Worm (Caenorhabditis elegans) whole organism, late embryonic: Measurements from ENCODE around the gene popl-5.

Experiments
- C08G9.2 ChIP-seq: sonication (generic microtip); optimal IDR thresholded peaks from 2 replicates; lab custom pipeline; 2016; ENCODE audit warnings: mild to moderate bottlenecking, missing genetic modification characterization, moderate library complexity, missing compliant biosample characterization
- C38D4.7 ChIP-seq: fragments of 200-800 bp; sonication (Bioruptor generic); optimal IDR thresholded peaks from 2 replicates; lab custom pipeline; 2018; ENCODE audit warnings: mild to moderate bottlenecking, missing genetic modification characterization, moderate library complexity, missing compliant biosample characterization
- F13H6.1 ChIP-seq: sonication (generic microtip); optimal IDR thresholded peaks from 2 replicates; lab custom pipeline; 2016; ENCODE audit warnings: missing genetic modification characterization, missing compliant biosample characterization
- K09A11.1 ChIP-seq: sonication (generic microtip); optimal IDR thresholded peaks from 2 replicates; lab custom pipeline; 2017; ENCODE audit warnings: antibody characterized with exemption, mild to moderate bottlenecking, missing genetic modification characterization, missing compliant biosample characterization; ENCODE audit not compliant: insufficient read depth
- T23F11.4 ChIP-seq: fragments of 200-800 bp; sonication (Bioruptor generic); optimal IDR thresholded peaks from 2 replicates; lab custom pipeline; 2018; ENCODE audit warnings: mild to moderate bottlenecking, missing genetic modification characterization, missing compliant biosample characterization
- Y22D7AL.16 ChIP-seq: sonication (generic microtip); optimal IDR thresholded peaks from 2 replicates; lab custom pipeline; 2016; ENCODE audit warnings: missing genetic modification characterization, missing compliant biosample characterization
- ceh-2 ChIP-seq: sonication (generic microtip); optimal IDR thresholded peaks from 2 replicates; lab custom pipeline; 2016; ENCODE audit warnings: missing genotype, missing genetic modification characterization, missing compliant biosample characterization
- ceh-22 ChIP-seq: sonication (generic microtip); optimal IDR thresholded peaks from 2 replicates; lab custom pipeline; 2017; ENCODE audit warnings: missing biosample characterization, missing genetic modification characterization
- ceh-24 ChIP-seq: sonication (generic microtip); optimal IDR thresholded peaks from 2 replicates; lab custom pipeline; 2016; ENCODE audit warnings: mild to moderate bottlenecking, missing genetic modification characterization, missing compliant biosample characterization
- ceh-30 ChIP-seq: fragments of 150-350 bp; optimal IDR thresholded peaks from 2 replicates; lab custom pipeline; 2014; ENCODE audit warnings: missing biosample characterization, missing genetic modification characterization
- ceh-34 ChIP-seq: sonication (generic microtip); optimal IDR thresholded peaks from 2 replicates; lab custom pipeline; 2016; ENCODE audit warnings: mild to moderate bottlenecking, missing genetic modification characterization, missing compliant biosample characterization
- ceh-45 ChIP-seq: fragments of 200-800 bp; sonication (Bioruptor generic); IDR thresholded peaks from 2 replicates; pipeline ENCODE4 v1.3.6; 2022; ENCODE audit warnings: missing genetic modification reagents, missing genetic modification characterization, missing compliant biosample characterization
- ceh-48 ChIP-seq: sonication (generic microtip); optimal IDR thresholded peaks from 2 replicates; lab custom pipeline; 2016; ENCODE audit warnings: missing genetic modification characterization, inconsistent platforms, missing compliant biosample characterization
- dve-1 ChIP-seq: sonication (generic microtip); optimal IDR thresholded peaks from 2 replicates; lab custom pipeline; 2017; ENCODE audit warnings: antibody characterized with exemption, mild to moderate bottlenecking, missing genetic modification characterization, missing compliant biosample characterization
- elt-2 ChIP-seq: sonication (generic microtip); optimal IDR thresholded peaks from 2 replicates; lab custom pipeline; 2016; ENCODE audit warnings: missing genetic modification reagents, missing genetic modification characterization, missing compliant biosample characterization
- elt-4 ChIP-seq: sonication (generic microtip); optimal IDR thresholded peaks from 2 replicates; lab custom pipeline; 2016; ENCODE audit warnings: missing genetic modification characterization, missing compliant biosample characterization
- ets-4 ChIP-seq: sonication (generic microtip); optimal IDR thresholded peaks from 2 replicates; lab custom pipeline; 2016; ENCODE audit warnings: missing genetic modification characterization, missing compliant biosample characterization
- fax-1 ChIP-seq: sonication (generic microtip); optimal IDR thresholded peaks from 2 replicates; lab custom pipeline; 2016; ENCODE audit warnings: missing genotype, missing genetic modification characterization, missing compliant biosample characterization
- gmeb-2 ChIP-seq: sonication (generic microtip); optimal IDR thresholded peaks from 2 replicates; lab custom pipeline; 2016; ENCODE audit warnings: missing genetic modification characterization, inconsistent platforms, missing compliant biosample characterization
- hlh-13 ChIP-seq: fragments of 200-800 bp; sonication (Bioruptor generic); optimal IDR thresholded peaks from 2 replicates; lab custom pipeline; 2018; ENCODE audit warnings: mild to moderate bottlenecking, missing genetic modification characterization, missing compliant biosample characterization
- hlh-8 ChIP-seq: sonication (generic microtip); optimal IDR thresholded peaks from 2 replicates; lab custom pipeline; 2016; ENCODE audit warnings: missing genotype, missing genetic modification characterization, missing compliant biosample characterization
- lin-11 ChIP-seq: fragments of 200-800 bp; sonication (Bioruptor generic); optimal IDR thresholded peaks from 2 replicates; lab custom pipeline; 2018; ENCODE audit warnings: mild to moderate bottlenecking, missing genetic modification characterization, missing compliant biosample characterization
- madf-2 ChIP-seq: sonication (generic microtip); optimal IDR thresholded peaks from 2 replicates; lab custom pipeline; 2017; ENCODE audit warnings: missing genetic modification characterization, missing compliant biosample characterization
- mec-3 ChIP-seq: sonication (generic microtip); optimal IDR thresholded peaks from 2 replicates; lab custom pipeline; 2016; ENCODE audit warnings: borderline replicate concordance, missing genetic modification characterization, missing compliant biosample characterization
- nhr-232 ChIP-seq: sonication (generic microtip); optimal IDR thresholded peaks from 2 replicates; lab custom pipeline; 2016; ENCODE audit warnings: missing genetic modification characterization, missing compliant biosample characterization
- npax-4 ChIP-seq: sonication (generic microtip); optimal IDR thresholded peaks from 2 replicates; lab custom pipeline; 2016; ENCODE audit warnings: missing genetic modification characterization, missing compliant biosample characterization
- pag-3 ChIP-seq: sonication (generic microtip); optimal IDR thresholded peaks from 2 replicates; lab custom pipeline; 2016; ENCODE audit warnings: missing compliant biosample characterization, missing genetic modification characterization, borderline replicate concordance
- pat-9 ChIP-seq: fragments of 200-800 bp; sonication (Bioruptor generic); optimal IDR thresholded peaks from 2 replicates; lab custom pipeline; 2018; ENCODE audit warnings: mild to moderate bottlenecking, missing genetic modification characterization, moderate library complexity, missing compliant biosample characterization
- pax-1 ChIP-seq: fragments of 150-350 bp; optimal IDR thresholded peaks from 2 replicates; lab custom pipeline; 2014; ENCODE audit warnings: missing biosample characterization, missing genetic modification characterization
- pha-2 ChIP-seq: sonication (generic microtip); optimal IDR thresholded peaks from 2 replicates; lab custom pipeline; 2017; ENCODE audit warnings: mild to moderate bottlenecking, missing genetic modification characterization, missing compliant biosample characterization
- pqm-1 ChIP-seq: sonication (generic microtip); optimal IDR thresholded peaks from 2 replicates; lab custom pipeline; 2016; ENCODE audit warnings: missing genetic modification characterization, missing compliant biosample characterization
- ref-2 ChIP-seq: sonication (generic microtip); optimal IDR thresholded peaks from 2 replicates; lab custom pipeline; 2016; ENCODE audit warnings: missing genetic modification characterization, missing compliant biosample characterization
- sdc-2 ChIP-seq: sonication (generic microtip); optimal IDR thresholded peaks from 2 replicates; lab custom pipeline; 2016; ENCODE audit warnings: missing genotype, missing genetic modification characterization, missing compliant biosample characterization
- sox-2 ChIP-seq: fragments of 200-800 bp; sonication (Bioruptor generic); IDR thresholded peaks from 2 replicates; pipeline ENCODE4 v1.3.6; 2022; ENCODE audit warnings: missing genetic modification reagents, missing genetic modification characterization, missing compliant biosample characterization
- syd-9 ChIP-seq: sonication (generic microtip); optimal IDR thresholded peaks from 2 replicates; lab custom pipeline; 2016; ENCODE audit warnings: mild to moderate bottlenecking, missing genetic modification characterization, moderate library complexity, missing compliant biosample characterization
- tbx-2 ChIP-seq: sonication (generic microtip); optimal IDR thresholded peaks from 2 replicates; lab custom pipeline; 2016; ENCODE audit warnings: missing genetic modification characterization, missing compliant biosample characterization
- ttx-3 ChIP-seq: sonication (generic microtip); optimal IDR thresholded peaks from 2 replicates; lab custom pipeline; 2016; ENCODE audit warnings: missing genetic modification reagents, missing genetic modification characterization, missing compliant biosample characterization
- unc-55 ChIP-seq: sonication (generic microtip); optimal IDR thresholded peaks from 2 replicates; lab custom pipeline; 2017; ENCODE audit warnings: missing biosample characterization, missing genetic modification reagents, missing genetic modification characterization
- zip-5 ChIP-seq: sonication (generic microtip); optimal IDR thresholded peaks from 2 replicates; lab custom pipeline; 2016; ENCODE audit warnings: missing genetic modification characterization, missing compliant biosample characterization
- ztf-16 ChIP-seq: sonication (generic microtip); optimal IDR thresholded peaks from 2 replicates; lab custom pipeline; 2017; ENCODE audit warnings: missing genetic modification characterization, missing compliant biosample characterization

The popl-5 gene

ce11 chrIII:11487245-11487644 lies at the start of gene popl-5:
popl-5 (minus strand) TSS chrIII:11487345.
- TF ChIP-seq ceh-48 (tag; lab: Kevin White, UChicago), result no peak
- no peak for TF ChIP-seq pha-2 (tag; lab: Kevin White, UChicago)
- TF ChIP-seq tbx-2 (tag; lab: Kevin White, UChicago), result no peak
- no peak for TF ChIP-seq F13H6.1 (tag; lab: Kevin White, UChicago)
- TF ChIP-seq ref-2 (tag; lab: Kevin White, UChicago), result no peak
- TF ChIP-seq sdc-2 (tag; lab: Kevin White, UChicago), result no peak
- TF ChIP-seq syd-9 (tag; lab: Kevin White, UChicago), result no peak
- TF ChIP-seq mec-3 (tag; lab: Kevin White, UChicago), result no peak
- TF ChIP-seq K09A11.1 (tag; lab: Kevin White, UChicago), result no peak
- no peak for TF ChIP-seq madf-2
- TF ChIP-seq pag-3 (tag; lab: Kevin White, UChicago), result no peak
- TF ChIP-seq ets-4 (tag; lab: Kevin White, UChicago), result no peak
- TF ChIP-seq ceh-30, result no peak
- TF ChIP-seq dve-1 (tag; lab: Kevin White, UChicago), result no peak
- no peak for TF ChIP-seq C08G9.2 (tag; lab: Kevin White, UChicago)

DNA sequence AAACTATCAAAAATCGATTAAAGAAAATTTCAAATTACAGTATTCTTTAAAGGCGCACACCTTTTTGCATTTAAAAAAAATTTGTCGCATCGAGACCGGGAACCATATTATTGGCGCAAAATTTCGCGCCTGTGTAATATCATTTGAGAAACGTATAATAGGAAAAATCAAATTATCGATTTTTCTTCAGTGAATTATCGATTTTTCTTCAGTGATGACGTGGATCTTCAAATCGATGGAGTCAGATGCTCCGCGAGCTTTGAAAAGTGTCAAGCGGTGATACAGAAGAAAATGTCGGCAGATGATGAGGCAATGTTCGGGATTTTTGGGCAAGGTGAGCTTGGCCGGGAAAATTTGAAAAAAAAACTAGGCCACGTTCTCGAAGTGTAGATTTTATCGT lies 48.3 kb upstream of the popl-5 start:
- TF ChIP-seq sox-2 (no peak), ztf-16 (no peak), hlh-8 (no peak), ref-2 (tag; lab: Kevin White, UChicago) (no peak), ceh-24 (tag; lab: Kevin White, UChicago) (no peak), pag-3 (tag; lab: Kevin White, UChicago) (no peak), ceh-45 (GFP tag; lab: Robert Waterston, UW) (no peak), pha-2 (tag; lab: Kevin White, UChicago) (no peak), unc-55 (GFP tag; lab: Kevin White, UChicago) (no peak), T23F11.4 (GFP tag; lab: Kevin White, UChicago) (no peak), ceh-22 (tag; lab: Kevin White, UChicago) (no peak)

- TF ChIP-seq npax-4 (tag; lab: Kevin White, UChicago), result no peak
- no peak for TF ChIP-seq pqm-1 (tag; lab: Kevin White, UChicago)
- no peak for TF ChIP-seq ceh-48 (tag; lab: Kevin White, UChicago)
- no peak for TF ChIP-seq gmeb-2 (tag; lab: Kevin White, UChicago)
- TF ChIP-seq ttx-3, result no peak
- TF ChIP-seq K09A11.1 (tag; lab: Kevin White, UChicago), result no peak
- TF ChIP-seq pax-1 (tag; lab: Kevin White, UChicago), result no peak
- TF ChIP-seq Y22D7AL.16 (tag; lab: Kevin White, UChicago), result no peak
- no peak for TF ChIP-seq fax-1 (tag; lab: Kevin White, UChicago)
- TF ChIP-seq T23F11.4 (GFP tag; lab: Kevin White, UChicago), result no peak
- TF ChIP-seq ceh-2 (tag; lab: Kevin White, UChicago), result no peak
- no peak for TF ChIP-seq zip-5 (tag; lab: Kevin White, UChicago)
- TF ChIP-seq ceh-22 (tag; lab: Kevin White, UChicago), result no peak
Observed at ce11 chrIII:11534624-11535079, 47.5 kb upstream of the popl-5 start, which contains the start of gene nrps-1. nrps-1 (plus strand) TSS chrIII:11534674.

- TF ChIP-seq lin-11 (no peak), elt-2 (tag; lab: Kevin White, UChicago) (no peak), ceh-22 (tag; lab: Kevin White, UChicago) (no peak), elt-4 (tag; lab: Kevin White, UChicago) (no peak), ceh-48 (tag; lab: Kevin White, UChicago) (no peak), nhr-232 (tag; lab: Kevin White, UChicago) (no peak), pqm-1 (tag; lab: Kevin White, UChicago) (no peak), hlh-13 (GFP tag; lab: Kevin White, UChicago) (no peak), C38D4.7 (GFP tag; lab: Kevin White, UChicago) (no peak), F13H6.1 (tag; lab: Kevin White, UChicago) (no peak), sox-2 (no peak), K09A11.1 (tag; lab: Kevin White, UChicago) (no peak), ceh-34 (no peak), pat-9 (tag; lab: Kevin White, UChicago) (no peak)
- TF ChIP-seq, all 69 proteins: peak for 0
Observed at ce11 chrIII:11526396-11526795, 39.3 kb upstream of the popl-5 start, which contains the start of gene xpb-1. xpb-1 (plus strand) TSS chrIII:11526657.
